Fruit fly (Drosophila melanogaster) Kc167 (cell line): ENCODE results near the gene ohgt.

ENCODE experiments used
- Myc ChIP-seq: fragments of >200 bp; optimal IDR thresholded peaks from 2 replicates; lab custom pipeline; 2017; ENCODE audit warnings: missing external identifiers
- Sin3A ChIP-seq: fragments of >200 bp; optimal IDR thresholded peaks from 2 replicates; lab custom pipeline; 2018; ENCODE audit warnings: missing external identifiers
- h ChIP-seq: fragments of >200 bp; optimal IDR thresholded peaks from 3 replicates; lab custom pipeline; 2018; ENCODE audit warnings: missing external identifiers
- insv ChIP-seq: fragments of >200 bp; optimal IDR thresholded peaks from 3 replicates; lab custom pipeline; 2018; ENCODE audit warnings: missing external identifiers
- psq ChIP-seq: fragments of >200 bp; optimal IDR thresholded peaks from 2 replicates; lab custom pipeline; 2017; ENCODE audit warnings: missing external identifiers
- ttk ChIP-seq: sonication (Bioruptor generic); optimal IDR thresholded peaks from 2 replicates; lab custom pipeline; 2017; ENCODE audit warnings: missing external identifiers

Gene ohgt

DNA sequence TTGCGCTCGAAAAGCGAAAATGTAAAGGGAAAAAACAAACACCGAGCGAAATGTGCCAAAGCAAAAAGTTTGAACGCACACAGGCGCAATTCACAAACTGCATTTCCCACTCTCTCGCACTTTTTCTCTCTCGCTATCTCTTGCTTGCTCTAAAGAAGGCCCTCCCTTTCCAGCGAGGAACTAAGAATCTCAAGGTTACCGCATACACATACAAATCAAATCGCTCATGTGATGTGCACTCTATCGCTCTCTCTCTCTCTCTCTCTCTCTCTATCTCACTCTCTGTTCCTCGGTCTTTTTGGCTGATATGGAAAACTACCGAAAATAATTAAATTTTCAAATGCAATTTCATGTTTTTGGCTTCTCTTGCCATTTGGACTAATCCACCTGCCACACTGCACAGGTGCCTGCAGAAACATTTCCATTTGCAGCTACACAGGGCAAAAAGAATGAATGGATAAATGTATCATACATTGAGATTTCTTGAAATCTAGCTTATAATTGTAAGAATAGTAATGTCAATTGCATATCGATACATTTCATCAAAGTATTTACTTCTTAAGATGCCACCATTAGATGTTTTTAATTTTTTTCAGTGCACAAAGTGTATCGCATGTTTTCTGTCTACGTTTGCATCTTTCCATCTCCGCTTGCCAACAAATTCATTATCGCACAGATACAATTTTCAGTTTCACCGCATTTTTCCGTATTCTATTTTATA is 30.4 kb downstream of the ohgt start:
- TF ChIP-seq ttk (no peak), psq (lab: Kevin White, UChicago) (no peak), Myc (lab: Kevin White, UChicago) (no peak), h (lab: Kevin White, UChicago) (no peak), Sin3A (lab: Kevin White, UChicago) (no peak), insv (no peak)

DNA sequence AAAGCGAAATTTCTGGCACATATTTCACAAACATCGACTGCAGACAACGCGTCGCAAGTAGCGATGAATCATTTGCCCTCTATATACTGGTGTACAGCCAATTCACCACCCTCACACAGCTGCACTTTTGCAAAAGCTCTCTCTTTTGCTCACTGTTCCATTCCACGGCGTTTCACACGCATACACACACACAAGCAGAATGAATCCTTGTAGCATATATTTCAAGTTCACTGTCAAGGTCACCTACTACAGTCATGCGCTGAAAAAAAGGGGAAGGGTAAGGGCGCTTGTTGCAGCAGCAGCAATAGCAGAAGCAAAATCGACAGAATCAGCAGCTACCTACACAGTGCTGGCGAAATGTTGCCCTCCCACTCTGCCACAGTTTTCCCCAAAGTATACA is 31.7 kb downstream of the ohgt start:
- TF ChIP-seq psq (lab: Kevin White, UChicago) (no peak), Myc (lab: Kevin White, UChicago) (no peak), h (lab: Kevin White, UChicago) (no peak), Sin3A (lab: Kevin White, UChicago) (no peak), ttk (no peak), insv (no peak)

DNA sequence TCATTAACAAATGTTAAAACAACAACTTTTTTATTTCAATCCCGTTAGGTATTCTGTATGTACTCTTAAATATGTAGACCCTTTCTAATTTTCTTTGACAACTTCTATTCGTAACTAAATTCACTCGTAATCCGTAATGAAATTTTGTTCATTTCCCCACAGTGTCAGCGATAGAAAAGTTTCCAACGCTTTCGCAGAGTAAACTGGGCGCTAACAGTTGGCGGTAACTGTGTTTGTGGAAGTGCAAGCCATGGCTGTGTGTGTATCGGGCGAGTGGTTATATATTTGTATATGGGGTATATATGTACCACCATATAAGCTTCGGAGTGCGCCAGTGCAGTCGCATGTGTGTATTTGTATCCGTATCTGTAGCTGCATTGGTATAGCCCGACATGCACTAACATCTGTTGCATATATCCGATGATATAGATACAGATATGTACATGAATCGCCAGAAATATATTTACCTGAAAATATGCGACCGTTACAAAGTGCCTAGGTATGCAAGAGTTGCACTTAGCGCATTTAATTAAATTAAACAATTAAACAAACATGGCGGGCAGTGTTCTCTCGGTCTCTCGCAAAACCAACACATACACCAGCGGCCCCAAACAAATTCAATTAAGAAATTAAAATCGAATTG is 32.6 kb downstream of the ohgt start:
- TF ChIP-seq ttk (no peak), insv (no peak), Sin3A (lab: Kevin White, UChicago) (no peak), h (lab: Kevin White, UChicago) (no peak)

DNA sequence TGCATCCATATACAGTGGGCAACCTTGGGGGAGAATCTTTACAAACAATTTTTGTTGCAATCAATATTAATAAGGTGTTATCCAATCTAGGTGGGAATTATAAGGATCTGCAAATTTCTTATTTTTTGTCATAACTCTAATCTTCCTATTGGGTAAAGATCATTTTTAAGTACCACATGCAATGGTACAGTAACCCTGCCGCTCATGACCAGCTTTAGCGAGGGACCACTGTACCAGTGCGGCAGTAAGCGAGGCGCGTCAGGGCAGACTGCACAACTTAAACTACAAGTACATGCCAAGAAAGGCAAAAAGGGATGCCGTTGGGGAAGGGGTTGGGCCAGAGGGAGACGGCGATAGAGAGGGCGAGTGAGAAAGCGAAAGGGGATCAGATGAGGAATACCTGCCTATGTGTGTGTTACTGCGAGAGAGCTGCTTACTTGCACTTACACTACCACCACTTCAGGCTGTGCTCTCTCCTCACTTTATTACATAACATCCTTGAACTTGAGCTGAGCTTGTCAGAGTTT is 33.6 kb downstream of the ohgt start:
- TF ChIP-seq h (lab: Kevin White, UChicago), result no peak
- no peak for TF ChIP-seq psq (lab: Kevin White, UChicago)
- no peak for TF ChIP-seq Myc (lab: Kevin White, UChicago)
- no peak for TF ChIP-seq Sin3A (lab: Kevin White, UChicago)
- no peak for TF ChIP-seq ttk
- TF ChIP-seq insv, result no peak

DNA sequence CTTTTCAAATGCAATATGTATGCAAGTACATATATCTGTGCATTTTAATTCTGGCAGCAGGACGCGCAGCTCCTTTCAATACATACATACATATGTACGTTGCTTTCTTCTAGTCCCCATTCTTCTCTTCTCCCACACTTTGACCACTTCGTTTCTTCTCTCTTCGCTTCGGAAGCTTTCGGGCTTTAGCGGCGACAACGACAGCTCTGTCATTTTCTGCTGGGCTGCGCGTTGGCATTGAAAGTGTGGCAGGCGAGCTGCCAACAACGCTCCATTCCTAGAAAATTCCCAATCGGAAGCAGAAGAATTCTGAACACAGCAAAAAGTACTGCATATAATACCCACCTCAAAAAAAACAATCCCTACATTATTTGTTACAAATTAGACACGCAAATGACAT is 34.1 kb downstream of the ohgt start:
- TF ChIP-seq h (lab: Kevin White, UChicago) (no peak), Sin3A (lab: Kevin White, UChicago) (no peak), insv (no peak), psq (lab: Kevin White, UChicago) (no peak), ttk (no peak), Myc (lab: Kevin White, UChicago) (no peak)

DNA sequence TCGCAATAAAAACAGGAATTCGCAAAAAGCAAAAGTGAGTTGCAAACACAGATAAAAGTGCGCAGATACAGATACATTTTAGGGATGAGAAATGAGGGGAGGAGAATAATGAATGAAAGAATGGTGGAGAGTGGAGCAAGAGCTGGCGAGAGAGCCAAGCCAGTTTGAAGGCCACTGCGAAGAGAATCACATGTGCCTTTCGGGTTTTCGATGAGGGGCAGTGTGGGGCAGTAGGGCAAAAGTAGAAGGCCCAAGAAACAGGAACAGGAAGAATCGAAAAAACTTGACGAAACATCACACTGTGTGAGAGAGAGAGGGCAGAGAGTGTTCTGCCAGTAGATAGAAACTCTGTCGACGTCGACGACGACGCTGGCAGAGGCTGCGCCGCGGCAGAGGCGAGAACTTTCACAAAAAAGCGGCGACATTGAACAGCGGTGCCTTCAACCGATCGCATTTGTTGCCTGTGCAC is 35.2 kb downstream of the ohgt start:
- TF ChIP-seq ttk (no peak), psq (lab: Kevin White, UChicago) (no peak), insv (no peak), Sin3A (lab: Kevin White, UChicago) (no peak), Myc (lab: Kevin White, UChicago) (no peak)

DNA sequence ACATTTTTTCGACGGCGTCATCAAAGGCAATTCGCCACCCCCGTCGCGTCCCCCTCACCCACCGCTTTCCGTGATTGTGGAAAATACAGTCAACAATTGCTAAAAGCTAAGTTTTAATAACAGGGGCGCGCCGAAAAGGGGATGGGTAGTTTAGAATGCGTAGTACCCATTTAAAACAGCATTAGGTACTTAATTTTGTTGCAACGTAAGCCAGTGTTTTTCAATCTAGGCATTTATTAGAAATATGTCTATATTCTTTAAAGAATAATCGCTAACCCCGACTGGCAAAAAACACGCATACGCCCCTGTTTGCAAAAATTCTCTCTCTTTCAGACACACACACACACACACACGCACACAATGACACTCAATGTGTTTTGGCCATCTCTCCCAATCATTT is 35.9 kb downstream of the ohgt start:
- TF ChIP-seq ttk, result no peak
- TF ChIP-seq Sin3A (lab: Kevin White, UChicago), result no peak
- no peak for TF ChIP-seq h (lab: Kevin White, UChicago)
- no peak for TF ChIP-seq insv
- no peak for TF ChIP-seq psq (lab: Kevin White, UChicago)
- TF ChIP-seq Myc (lab: Kevin White, UChicago), result no peak

DNA sequence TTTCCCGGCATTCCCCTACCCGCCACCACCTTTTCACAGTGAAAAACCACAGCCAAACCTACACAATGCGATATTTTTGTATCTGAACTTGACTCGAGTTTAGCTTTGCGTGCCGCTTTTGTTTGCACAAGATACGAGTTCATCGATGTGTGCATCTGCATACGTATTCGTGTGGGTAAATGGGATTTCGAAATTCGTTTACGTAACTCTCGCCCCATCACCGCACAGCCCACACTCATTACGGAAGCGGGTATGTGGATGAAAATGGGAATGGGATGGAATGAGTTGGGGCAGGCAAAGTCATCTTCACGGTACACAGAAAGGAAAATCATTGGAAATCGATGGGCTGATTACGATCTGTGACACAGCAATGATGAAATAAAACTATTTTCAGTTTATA is 37.2 kb downstream of the ohgt start:
- TF ChIP-seq psq (lab: Kevin White, UChicago) (no peak), insv (no peak), Sin3A (lab: Kevin White, UChicago) (no peak)

DNA sequence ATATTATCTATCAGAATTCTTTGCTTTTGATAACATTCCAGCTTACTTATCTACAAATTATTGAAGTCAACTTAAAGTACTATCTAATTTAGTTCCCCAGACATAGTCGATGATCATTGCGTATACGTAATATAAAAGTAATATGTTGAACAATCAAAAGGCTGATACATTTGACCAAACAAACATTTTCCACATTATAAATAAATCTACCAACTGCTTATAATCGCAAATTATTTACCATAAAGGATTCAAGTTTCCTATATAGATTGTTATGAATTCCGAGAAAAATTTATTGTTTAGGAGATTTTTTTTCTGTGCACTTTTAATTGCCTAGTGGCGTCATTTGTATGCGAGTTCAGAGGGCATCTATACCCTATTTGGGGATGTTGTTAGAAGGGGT is 37.7 kb downstream of the ohgt start:
- TF ChIP-seq Sin3A (lab: Kevin White, UChicago) (no peak), insv (no peak), psq (lab: Kevin White, UChicago) (no peak), Myc (lab: Kevin White, UChicago) (no peak), h (lab: Kevin White, UChicago) (no peak), ttk (no peak)

DNA sequence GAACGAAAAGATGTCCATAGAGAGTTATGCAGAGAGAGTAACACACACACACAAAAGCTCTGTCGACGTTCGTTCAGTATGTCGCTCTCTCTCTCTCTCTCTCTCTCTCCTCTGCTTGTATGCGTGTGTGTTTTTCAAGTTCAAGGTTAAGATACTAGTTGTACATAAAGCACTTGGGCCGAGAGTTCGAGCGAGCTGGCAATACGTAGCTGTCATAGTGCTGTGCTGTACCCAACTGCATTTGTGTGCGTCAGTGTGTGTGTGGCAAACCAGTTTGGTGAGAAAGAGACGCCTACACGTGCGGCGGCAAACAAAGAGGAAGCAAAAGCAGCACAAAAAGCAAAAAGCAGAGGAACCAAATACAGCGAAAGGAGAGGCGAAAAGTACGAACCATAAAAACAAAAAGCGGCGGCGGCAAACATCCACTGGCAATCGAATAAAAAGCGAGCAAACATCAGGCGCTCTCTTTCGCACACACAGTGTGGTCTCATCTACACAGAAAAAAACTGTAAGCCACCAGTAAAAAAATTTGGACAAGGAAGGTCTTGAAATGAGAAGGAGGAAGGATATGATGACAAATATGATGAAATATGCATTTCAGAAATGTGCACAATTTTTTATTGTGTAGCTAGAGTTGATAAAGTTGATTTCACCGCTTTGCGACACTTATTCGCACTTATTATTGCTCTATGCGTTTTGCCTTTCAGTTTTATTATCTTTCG is 38.4 kb downstream of the ohgt start:
- no peak for TF ChIP-seq ttk
- no peak for TF ChIP-seq Sin3A (lab: Kevin White, UChicago)
- no peak for TF ChIP-seq insv
- no peak for TF ChIP-seq h (lab: Kevin White, UChicago)
- no peak for TF ChIP-seq Myc (lab: Kevin White, UChicago)
- TF ChIP-seq psq (lab: Kevin White, UChicago), result no peak

DNA sequence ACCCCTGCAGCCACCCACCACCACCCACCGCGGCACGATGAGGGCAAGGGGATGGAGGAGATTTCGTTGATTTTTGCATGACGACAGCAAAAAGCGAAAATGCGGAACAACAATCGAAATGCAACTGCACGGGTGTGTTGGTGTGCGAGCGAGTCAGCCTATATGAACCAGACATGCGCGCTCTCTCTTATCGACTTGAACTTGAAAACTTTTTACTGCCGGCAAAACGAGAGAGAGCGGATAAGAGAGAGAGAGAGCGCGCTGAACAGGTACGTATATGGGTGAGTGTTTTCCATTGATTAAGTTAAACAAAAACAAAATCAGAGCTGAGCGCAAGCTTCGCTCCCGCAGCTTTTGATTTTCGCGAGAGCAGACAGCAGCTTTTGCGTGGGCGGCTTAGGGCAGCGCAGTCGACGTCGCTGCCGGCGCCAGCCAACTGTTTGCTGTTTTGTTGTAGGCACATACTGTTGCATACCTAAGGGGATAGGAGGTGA is 40.2 kb downstream of the ohgt start:
- TF ChIP-seq ttk, result no peak
- TF ChIP-seq psq (lab: Kevin White, UChicago), result no peak
- TF ChIP-seq Sin3A (lab: Kevin White, UChicago), result no peak
- TF ChIP-seq Myc (lab: Kevin White, UChicago), result no peak
- no peak for TF ChIP-seq h (lab: Kevin White, UChicago)
- no peak for TF ChIP-seq insv

DNA sequence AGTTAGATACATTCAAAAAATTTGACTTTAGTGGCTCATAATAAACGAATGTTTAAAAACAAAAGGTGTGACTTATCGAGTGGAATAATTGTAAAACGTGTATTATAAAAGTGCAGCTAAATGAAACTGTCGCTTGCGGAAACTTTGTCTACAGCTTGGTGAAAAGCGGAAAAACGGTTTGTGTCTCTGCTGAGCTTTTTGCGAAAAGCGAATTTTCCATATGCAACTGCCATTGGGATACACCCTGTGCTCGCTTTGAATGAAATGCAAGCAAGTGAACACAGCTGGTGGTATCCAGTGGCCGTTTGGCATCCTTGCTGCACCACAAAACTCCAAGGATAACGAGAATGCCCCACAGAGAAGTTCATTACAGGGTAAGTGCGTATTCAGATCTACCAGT is 41.9 kb downstream of the ohgt start:
- TF ChIP-seq psq (lab: Kevin White, UChicago) (no peak), h (lab: Kevin White, UChicago) (no peak), Sin3A (lab: Kevin White, UChicago) (no peak), Myc (lab: Kevin White, UChicago) (no peak), ttk (no peak), insv (no peak)
